Worm (Caenorhabditis elegans) whole organism, mixed stage, embryonic: ENCODE results near the gene C06E2.5.

Experiments used
- lsy-2 ChIP-seq: fragments of 150-350 bp; optimal IDR thresholded peaks from 2 replicates; lab custom pipeline; 2014; ENCODE audit warnings: missing biosample characterization, missing genetic modification characterization
- pha-4 ChIP-seq: fragments of 150-350 bp; optimal IDR thresholded peaks from 2 replicates; lab custom pipeline; 2018; ENCODE audit warnings: missing biosample characterization, missing genetic modification reagents, missing genetic modification characterization
- sptf-1 ChIP-seq: sonication (generic microtip); optimal IDR thresholded peaks from 2 replicates; lab custom pipeline; 2017; ENCODE audit warnings: mild to moderate bottlenecking, missing genetic modification characterization, moderate library complexity, missing compliant biosample characterization
- unc-120 ChIP-seq: sonication (generic microtip); optimal IDR thresholded peaks from 2 replicates; lab custom pipeline; 2017; ENCODE audit warnings: missing genetic modification characterization, missing compliant biosample characterization; ENCODE audit not compliant: poor library complexity, severe bottlenecking
- unc-39 ChIP-seq: fragments of 150-350 bp; optimal IDR thresholded peaks from 2 replicates; lab custom pipeline; 2014; ENCODE audit warnings: missing biosample characterization, missing genetic modification characterization

ce11 chrX:8859538-8859937, 1.8 kb upstream of the C06E2.5 start:
- TF ChIP-seq sptf-1 (tag; lab: Kevin White, UChicago) = no peak
- no peak for TF ChIP-seq pha-4 (tag; lab: Kevin White, UChicago)
- no peak for TF ChIP-seq unc-120
- no peak for TF ChIP-seq lsy-2 (tag; lab: Kevin White, UChicago)
- no peak for TF ChIP-seq unc-39 (tag; lab: Kevin White, UChicago)
